Worm (Caenorhabditis elegans): Measurements from ENCODE around the gene nuo-5.

ce11 chrV:2683497-2683896, 15.3 kb upstream of the nuo-5 start:
- TF ChIP-seq tab-1 (GFP tag; IDR thresholded peaks at IDR 0.05) = no peak
- no peak for TF ChIP-seq flt-1 (GFP tag; IDR thresholded peaks at IDR 0.05)
- no peak for TF ChIP-seq med-1 (GFP tag; optimal IDR thresholded peaks at IDR 0.05; ENCODE audit: insufficient read depth)
